Fruit fly (Drosophila melanogaster) whole organism, embryonic: ENCODE measurements around the gene CG31077.

Experiments used
- Asciz ChIP-seq: fragments of 200-800 bp; sonication (Bioruptor generic); optimal IDR thresholded peaks from 2 replicates; lab custom pipeline; 2017; ENCODE audit warnings: missing biosample characterization, mild to moderate bottlenecking, missing genetic modification characterization, missing genetic modification reagents
- Atf6 ChIP-seq: fragments of 200-800 bp; sonication (Bioruptor generic); IDR thresholded peaks from 2 replicates; pipeline ENCODE4 v1.3.6; 2022; ENCODE audit warnings: missing biosample characterization, missing genetic modification characterization
- BtbVII ChIP-seq: fragments of 200-800 bp; sonication (Bioruptor generic); optimal IDR thresholded peaks from 3 replicates; lab custom pipeline; 2017; ENCODE audit warnings: missing biosample characterization, mild to moderate bottlenecking, missing genetic modification characterization
- CG1024 ChIP-seq: fragments of 200-800 bp; sonication (Bioruptor generic); IDR thresholded peaks from 2 replicates; pipeline ENCODE4 v1.3.6; 2022; ENCODE audit warnings: missing biosample characterization, missing genetic modification characterization
- CG11696 ChIP-seq: fragments of 200-800 bp; sonication (Bioruptor generic); IDR thresholded peaks from 2 replicates; pipeline ENCODE4 v1.3.6; 2022; ENCODE audit warnings: missing biosample characterization, missing genetic modification characterization
- CG12236 ChIP-seq: fragments of 200-800 bp; sonication (Bioruptor generic); optimal IDR thresholded peaks from 2 replicates; lab custom pipeline; 2016; ENCODE audit warnings: missing biosample characterization, missing genetic modification characterization
- CG1647 ChIP-seq: fragments of 200-800 bp; sonication (Bioruptor generic); optimal IDR thresholded peaks from 3 replicates; lab custom pipeline; 2016; ENCODE audit warnings: missing biosample characterization, missing genetic modification characterization
- CG16815 ChIP-seq: fragments of 200-800 bp; sonication (Bioruptor generic); optimal IDR thresholded peaks from 3 replicates; lab custom pipeline; 2017; ENCODE audit warnings: missing biosample characterization, mild to moderate bottlenecking, missing genetic modification characterization
- CG18599 ChIP-seq: fragments of 200-800 bp; sonication (Bioruptor generic); optimal IDR thresholded peaks from 3 replicates; lab custom pipeline; 2017; ENCODE audit warnings: missing biosample characterization, missing genetic modification characterization, mild to moderate bottlenecking, moderate library complexity, missing genetic modification reagents
- CG2199 ChIP-seq: fragments of 200-800 bp; sonication (Bioruptor generic); IDR thresholded peaks from 3 replicates; pipeline ENCODE4 v1.3.6; 2022; ENCODE audit warnings: missing biosample characterization, missing genetic modification characterization
- CG2875 ChIP-seq: fragments of 200-800 bp; sonication (Bioruptor generic); optimal IDR thresholded peaks from 2 replicates; lab custom pipeline; 2017; ENCODE audit warnings: missing biosample characterization, mild to moderate bottlenecking, missing genetic modification characterization, missing genetic modification reagents
- CG34376 ChIP-seq: fragments of 200-800 bp; sonication (Bioruptor generic); optimal IDR thresholded peaks from 2 replicates; lab custom pipeline; 2018; ENCODE audit warnings: missing biosample characterization, mild to moderate bottlenecking, missing genetic modification characterization
- CG7786 ChIP-seq: fragments of 200-800 bp; sonication (Bioruptor generic); optimal IDR thresholded peaks from 2 replicates; lab custom pipeline; 2016; ENCODE audit warnings: missing biosample characterization, missing genetic modification characterization
- CG9437 ChIP-seq: fragments of 200-800 bp; sonication (Bioruptor generic); optimal IDR thresholded peaks from 2 replicates; lab custom pipeline; 2018; ENCODE audit warnings: missing biosample characterization, mild to moderate bottlenecking, missing genetic modification characterization
- CG9609 ChIP-seq: fragments of 200-800 bp; sonication (Bioruptor generic); optimal IDR thresholded peaks from 3 replicates; lab custom pipeline; 2016; ENCODE audit warnings: missing biosample characterization, missing genetic modification characterization
- D19B ChIP-seq: fragments of 200-800 bp; sonication (Bioruptor generic); optimal IDR thresholded peaks from 2 replicates; lab custom pipeline; 2017; ENCODE audit warnings: missing biosample characterization, mild to moderate bottlenecking, missing genetic modification characterization
- Fer2 ChIP-seq: fragments of 200-800 bp; sonication (Bioruptor generic); optimal IDR thresholded peaks from 2 replicates; lab custom pipeline; 2018; ENCODE audit warnings: missing biosample characterization, mild to moderate bottlenecking, missing genetic modification characterization, moderate library complexity
- Hey ChIP-seq: fragments of 200-800 bp; sonication (Bioruptor generic); optimal IDR thresholded peaks from 3 replicates; lab custom pipeline; 2018; ENCODE audit warnings: missing biosample characterization, mild to moderate bottlenecking, missing genetic modification characterization
- Hr78 ChIP-seq, 2 experiments: fragments of 200-800 bp in 1 of 2; fragments of >200 bp in 1 of 2; sonication (Bioruptor generic) in 1 of 2; optimal IDR thresholded peaks; 2 replicates each; lab custom pipeline; 2017 to 2019; ENCODE audit warnings: missing biosample characterization in 2 of 2, missing genetic modification characterization in 2 of 2, mild to moderate bottlenecking in 1 of 2, moderate library complexity in 1 of 2
- Nf-YC ChIP-seq: fragments of 200-800 bp; optimal IDR thresholded peaks from 3 replicates; lab custom pipeline; 2019; ENCODE audit warnings: missing biosample characterization, mild to moderate bottlenecking, missing genetic modification characterization, moderate library complexity
- Ravus ChIP-seq: fragments of 200-800 bp; sonication (Bioruptor generic); IDR thresholded peaks from 2 replicates; pipeline ENCODE4 v1.3.6; 2022; ENCODE audit warnings: missing biosample characterization, missing genetic modification characterization
- Sin3A ChIP-seq: fragments of >200 bp; optimal IDR thresholded peaks from 2 replicates; lab custom pipeline; 2018
- Tbp ChIP-seq: fragments of >200 bp; optimal IDR thresholded peaks from 2 replicates; lab custom pipeline; 2018; ENCODE audit warnings: missing biosample characterization, missing genetic modification characterization
- btn ChIP-seq: fragments of 200-800 bp; sonication (Bioruptor generic); optimal IDR thresholded peaks from 2 replicates; lab custom pipeline; 2016; ENCODE audit warnings: missing biosample characterization, missing genetic modification characterization
- da ChIP-seq: fragments of 200-800 bp; sonication (Bioruptor generic); optimal IDR thresholded peaks from 2 replicates; lab custom pipeline; 2016; ENCODE audit warnings: missing biosample characterization, missing genetic modification characterization
- exex ChIP-seq: fragments of 200-800 bp; sonication (Bioruptor generic); optimal IDR thresholded peaks from 4 replicates; lab custom pipeline; 2018; ENCODE audit warnings: missing biosample characterization, mild to moderate bottlenecking, missing genetic modification characterization, moderate library complexity
- grn ChIP-seq: fragments of 200-800 bp; sonication (Bioruptor generic); optimal IDR thresholded peaks from 3 replicates; lab custom pipeline; 2017; ENCODE audit warnings: missing biosample characterization, missing genetic modification characterization
- hb ChIP-seq: fragments of 200-800 bp; sonication (Bioruptor generic); IDR thresholded peaks from 3 replicates; pipeline ENCODE4 v1.3.6; 2022; ENCODE audit warnings: missing biosample characterization, missing genetic modification characterization; ENCODE audit not compliant: partially characterized antibody
- lab ChIP-seq: fragments of 200-800 bp; sonication (Bioruptor generic); optimal IDR thresholded peaks from 3 replicates; lab custom pipeline; 2017; ENCODE audit warnings: missing biosample characterization, missing genetic modification characterization, mild to moderate bottlenecking, moderate library complexity, missing genetic modification reagents
- mirr ChIP-seq: fragments of 200-800 bp; sonication (Bioruptor generic); optimal IDR thresholded peaks from 3 replicates; lab custom pipeline; 2018; ENCODE audit warnings: missing biosample characterization, mild to moderate bottlenecking, missing genetic modification characterization
- oc ChIP-seq: fragments of 200-800 bp; sonication (Bioruptor generic); optimal IDR thresholded peaks from 2 replicates; lab custom pipeline; 2018; ENCODE audit warnings: missing biosample characterization, mild to moderate bottlenecking, missing genetic modification characterization, moderate library complexity
- sc ChIP-seq, 3 experiments: fragments of >200 bp in 2 of 3; fragments of 200-800 bp in 1 of 3; sonication (Bioruptor generic) in 1 of 3; optimal IDR thresholded peaks; 2 replicates in 2 of 3; 3 replicates in 1 of 3; lab custom pipeline; 2017; ENCODE audit warnings: mild to moderate bottlenecking in 1 of 3, missing biosample characterization in 1 of 3, missing genetic modification characterization in 1 of 3, missing genetic modification reagents in 1 of 3
- scrt ChIP-seq: fragments of 200-800 bp; sonication (Bioruptor generic); optimal IDR thresholded peaks from 2 replicates; lab custom pipeline; 2018; ENCODE audit warnings: missing biosample characterization, mild to moderate bottlenecking, missing genetic modification characterization, moderate library complexity
- sd ChIP-seq: fragments of 200-800 bp; sonication (Bioruptor generic); optimal IDR thresholded peaks from 3 replicates; lab custom pipeline; 2018; ENCODE audit warnings: missing biosample characterization, mild to moderate bottlenecking, missing genetic modification characterization, moderate library complexity
- sima ChIP-seq: fragments of 200-800 bp; sonication (Bioruptor generic); optimal IDR thresholded peaks from 2 replicates; lab custom pipeline; 2016; ENCODE audit warnings: missing biosample characterization, missing genetic modification characterization
- ssp ChIP-seq: fragments of 200-800 bp; sonication (Bioruptor generic); IDR thresholded peaks from 2 replicates; pipeline ENCODE4 v1.3.6; 2022; ENCODE audit warnings: missing biosample characterization, missing genetic modification characterization
- sug ChIP-seq: fragments of 200-800 bp; optimal IDR thresholded peaks from 2 replicates; lab custom pipeline; 2019; ENCODE audit warnings: missing biosample characterization, mild to moderate bottlenecking, missing genetic modification characterization, moderate library complexity
- tna ChIP-seq: fragments of 200-800 bp; sonication (Bioruptor generic); IDR thresholded peaks from 2 replicates; pipeline ENCODE4 v1.3.6; 2022; ENCODE audit warnings: missing biosample characterization, missing genetic modification characterization; ENCODE audit not compliant: partially characterized antibody
- usp ChIP-seq: fragments of >200 bp; optimal IDR thresholded peaks from 2 replicates; lab custom pipeline; 2017; ENCODE audit warnings: missing biosample characterization, missing genetic modification characterization
- vnd ChIP-seq: fragments of 200-800 bp; sonication (Bioruptor generic); IDR thresholded peaks from 3 replicates; pipeline ENCODE4 v1.3.6; 2022; ENCODE audit warnings: missing biosample characterization, missing genetic modification characterization; ENCODE audit not compliant: partially characterized antibody
- zfh1 ChIP-seq: fragments of 200-800 bp; sonication (Bioruptor generic); IDR thresholded peaks from 3 replicates; pipeline ENCODE4 v1.3.6; 2022; ENCODE audit warnings: missing biosample characterization, missing genetic modification characterization

CG31077 gene

DNA sequence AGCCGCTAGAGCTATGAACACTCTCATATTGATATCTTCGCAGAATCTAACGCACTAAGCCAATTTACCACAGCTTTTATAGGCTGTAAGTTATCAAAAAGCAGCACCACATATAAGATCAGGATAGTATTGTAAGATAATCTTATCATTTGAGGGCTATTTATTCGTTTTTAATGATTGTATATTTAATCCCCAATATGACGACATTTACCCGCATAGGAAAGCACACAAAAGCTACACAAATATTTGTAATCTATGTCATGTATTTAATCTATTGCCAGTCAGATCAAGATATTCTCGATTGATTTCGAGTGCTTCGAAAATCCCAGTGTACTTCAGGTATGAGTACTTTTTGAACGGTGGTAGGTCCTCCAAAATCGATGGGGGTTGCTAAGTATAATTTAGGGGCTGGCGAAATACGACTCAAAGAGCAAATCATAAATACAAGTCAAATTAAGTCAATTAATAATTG is 20.2 kb downstream of the CG31077 start, which contains the start of gene CG17191:
CG17191 (minus strand) TSS at position 51 of the 472 bp plus-strand sequence.
- TF ChIP-seq CG1024 (GFP tag; lab: Robert Waterston, UW) (no peak), oc (tag; lab: Kevin White, UChicago) (no peak), Hr78 (GFP tag; optimal IDR thresholded peaks at IDR 0.05; lab: Kevin White, UChicago) (no peak), scrt (GFP tag; lab: Kevin White, UChicago) (no peak), Atf6 (no peak), ssp (GFP tag; lab: Robert Waterston, UW) (no peak), Tbp (no peak), zfh1 (GFP tag; lab: Robert Waterston, UW) (no peak), sc (optimal IDR thresholded peaks at IDR 0.05; lab: Kevin White, UChicago) (no peak), sc (GFP tag; optimal IDR thresholded peaks at IDR 0.05; lab: Kevin White, UChicago) (no peak), vnd (GFP tag; lab: Robert Waterston, UW) (0 out of 3 replicates have a peak, but pooled peaks have one; percentile 11), CG11696 (GFP tag; lab: Robert Waterston, UW) (no peak), Fer2 (tag; lab: Kevin White, UChicago) (no peak), usp (GFP tag; lab: Kevin White, UChicago) (no peak), sug (tag; lab: Kevin White, UChicago) (peak; percentile 85), CG2199 (no peak), hb (no peak), CG18599 (GFP tag; lab: Kevin White, UChicago) (peak; percentile 23), btn (GFP tag; lab: Kevin White, UChicago) (no peak), lab (no peak), CG9609 (GFP tag; lab: Kevin White, UChicago) (no peak), mirr (no peak), Hey (tag; lab: Kevin White, UChicago) (peak; percentile 45), grn (peak; percentile 76), Ravus (GFP tag; lab: Robert Waterston, UW) (no peak), CG16815 (no peak), exex (tag; lab: Kevin White, UChicago) (peak; percentile 90), Nf-YC (no peak), Sin3A (lab: Kevin White, UChicago) (no peak), CG12236 (GFP tag; lab: Kevin White, UChicago) (no peak), CG9437 (GFP tag; lab: Kevin White, UChicago) (no peak), BtbVII (GFP tag; lab: Kevin White, UChicago) (no peak), tna (GFP tag; lab: Robert Waterston, UW) (no peak), sima (GFP tag; lab: Kevin White, UChicago) (no peak), CG34376 (GFP tag; lab: Kevin White, UChicago) (peak; percentile 64), CG1647 (no peak), CG7786 (GFP tag; lab: Kevin White, UChicago) (no peak), sd (tag; lab: Kevin White, UChicago) (peak; percentile 71), da (GFP tag; lab: Kevin White, UChicago) (no peak)

DNA sequence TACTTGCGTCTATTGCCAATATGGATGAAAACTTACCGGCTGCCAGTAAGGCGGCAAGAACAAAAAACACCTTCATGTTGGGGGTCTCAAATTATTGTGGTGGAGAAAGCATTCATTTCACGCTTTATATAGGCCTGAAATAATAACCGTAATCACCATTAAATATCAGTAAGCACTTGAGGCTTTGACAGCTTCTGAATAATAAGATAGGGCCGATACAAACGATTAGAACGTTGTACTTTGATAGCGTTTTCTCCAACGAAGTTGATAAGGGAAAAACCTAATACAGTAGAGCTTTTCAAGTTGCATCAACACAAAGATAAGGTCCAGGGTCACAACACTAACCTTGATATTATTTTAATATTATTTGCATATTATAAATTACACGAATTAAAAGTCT is 21.7 kb downstream of the CG31077 start, which contains the start of gene CG6283:
CG6283 (minus strand) TSS at position 101 of the 400 bp plus-strand sequence.
- TF ChIP-seq CG2875 (GFP tag; lab: Kevin White, UChicago) (no peak), D19B (GFP tag; lab: Kevin White, UChicago) (no peak), Ravus (GFP tag; lab: Robert Waterston, UW) (no peak), Asciz (GFP tag; lab: Kevin White, UChicago) (no peak), sug (tag; lab: Kevin White, UChicago) (peak; percentile 28)
- TF ChIP-seq, all 482 proteins: peak for 1
